Worm (Caenorhabditis elegans) whole organism, early embryonic: ENCODE data around the gene nhr-111.

ENCODE experiments used
- B0310.2 ChIP-seq: sonication (generic microtip); optimal IDR thresholded peaks from 2 replicates; lab custom pipeline; 2016; ENCODE audit warnings: mild to moderate bottlenecking, missing genetic modification characterization, missing compliant biosample characterization
- F13C5.2 ChIP-seq: sonication (generic microtip); optimal IDR thresholded peaks from 2 replicates; lab custom pipeline; 2017; ENCODE audit warnings: mild to moderate bottlenecking, missing genetic modification characterization, inconsistent platforms, missing compliant biosample characterization
- ceh-13 ChIP-seq: fragments of 200-800 bp; sonication (Bioruptor generic); optimal IDR thresholded peaks from 2 replicates; lab custom pipeline; 2018; ENCODE audit warnings: mild to moderate bottlenecking, missing genetic modification characterization, missing compliant biosample characterization
- flt-1 ChIP-seq: fragments of 200-800 bp; sonication (Bioruptor generic); IDR thresholded peaks from 2 replicates; pipeline ENCODE4 v1.3.6; 2022; ENCODE audit warnings: missing genetic modification characterization, missing compliant biosample characterization
- hmbx-1 ChIP-seq: sonication (generic microtip); optimal IDR thresholded peaks from 2 replicates; lab custom pipeline; 2016; ENCODE audit warnings: mild to moderate bottlenecking, missing genetic modification characterization, missing compliant biosample characterization
- hmg-4 ChIP-seq: fragments of 200-800 bp; sonication (Bioruptor generic); optimal IDR thresholded peaks from 2 replicates; lab custom pipeline; 2018; ENCODE audit warnings: mild to moderate bottlenecking, missing genetic modification characterization, missing compliant biosample characterization
- scrt-1 ChIP-seq: fragments of 200-800 bp; sonication (Bioruptor generic); IDR thresholded peaks from 2 replicates; pipeline ENCODE4 v1.3.6; 2022; ENCODE audit warnings: missing genetic modification characterization, missing compliant biosample characterization
- sea-1 ChIP-seq: fragments of 200-800 bp; sonication (Bioruptor generic); conservative IDR thresholded peaks from 2 replicates; pipeline ENCODE4 v1.3.6; 2022; ENCODE audit warnings: missing genetic modification characterization, missing compliant biosample characterization
- tbx-11 ChIP-seq: fragments of 200-800 bp; sonication (Bioruptor generic); IDR thresholded peaks from 2 replicates; pipeline ENCODE4 v1.3.6; 2022; ENCODE audit warnings: missing genetic modification characterization, missing compliant biosample characterization

DNA sequence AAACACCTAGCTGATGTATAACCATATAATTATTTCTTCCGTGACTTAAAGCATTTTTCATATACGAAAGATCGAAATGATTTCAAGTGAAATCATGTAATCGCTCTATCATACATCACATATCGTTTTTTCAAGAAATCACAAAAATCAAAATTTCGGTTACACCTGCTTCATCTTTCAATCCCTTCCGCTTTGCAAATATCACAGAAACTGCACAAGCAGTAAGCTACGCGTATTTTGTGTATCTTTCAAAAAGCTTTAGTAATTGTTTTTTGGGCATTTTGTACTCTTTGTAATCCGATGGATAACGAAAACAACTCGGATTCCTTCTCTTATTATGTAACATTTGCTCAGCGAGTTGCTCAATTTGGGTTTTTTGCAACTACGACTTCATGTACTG, 9.3 kb downstream of the nhr-111 start, which contains the start of gene str-25:
- TF ChIP-seq flt-1, result no peak
- TF ChIP-seq B0310.2 (tag; lab: Kevin White, UChicago), result no peak
- TF ChIP-seq scrt-1 (GFP tag; lab: Robert Waterston, UW), result no peak
- TF ChIP-seq F13C5.2 (tag; lab: Kevin White, UChicago), result no peak
- TF ChIP-seq hmg-4 (GFP tag; lab: Kevin White, UChicago), result no peak
- no peak for TF ChIP-seq hmbx-1
- TF ChIP-seq ceh-13, result no peak
- TF ChIP-seq sea-1, result no peak
- no peak for TF ChIP-seq tbx-11 (GFP tag; lab: Robert Waterston, UW)
